Fruit fly (Drosophila melanogaster) whole organism, pupa: ENCODE results near the gene Takl2.

Experiments used
- CG10348 ChIP-seq: fragments of 200-800 bp; sonication (Bioruptor generic); IDR thresholded peaks from 2 replicates; pipeline ENCODE4 v1.3.6; 2022; ENCODE audit warnings: missing biosample characterization, missing genetic modification characterization
- CG12605 ChIP-seq: fragments of 200-800 bp; sonication (Bioruptor generic); IDR thresholded peaks from 2 replicates; pipeline ENCODE4 v1.3.6; 2022; ENCODE audit warnings: missing biosample characterization, missing genetic modification characterization
- CG13204 ChIP-seq: fragments of 200-800 bp; sonication (Bioruptor generic); optimal IDR thresholded peaks from 2 replicates; lab custom pipeline; 2018; ENCODE audit warnings: missing biosample characterization, mild to moderate bottlenecking, missing genetic modification characterization, moderate library complexity
- CG14655 ChIP-seq: fragments of 200-800 bp; sonication (Bioruptor generic); optimal IDR thresholded peaks from 3 replicates; lab custom pipeline; 2017; ENCODE audit warnings: mild to moderate bottlenecking, missing biosample characterization, missing genetic modification reagents, missing genetic modification characterization
- CG15710 ChIP-seq: fragments of 200-800 bp; sonication (Bioruptor generic); optimal IDR thresholded peaks from 2 replicates; lab custom pipeline; 2018; ENCODE audit warnings: missing biosample characterization, mild to moderate bottlenecking, missing genetic modification characterization, moderate library complexity
- CG17806 ChIP-seq: fragments of 200-800 bp; sonication (Bioruptor generic); optimal IDR thresholded peaks from 2 replicates; lab custom pipeline; 2018; ENCODE audit warnings: missing biosample characterization, mild to moderate bottlenecking, missing genetic modification characterization, moderate library complexity
- CG32121 ChIP-seq: fragments of 200-800 bp; sonication (Bioruptor generic); IDR thresholded peaks from 2 replicates; pipeline ENCODE4 v1.3.6; 2022; ENCODE audit warnings: missing biosample characterization, missing genetic modification characterization
- CG34367 ChIP-seq: fragments of 200-800 bp; sonication (Bioruptor generic); optimal IDR thresholded peaks from 2 replicates; lab custom pipeline; 2018; ENCODE audit warnings: missing biosample characterization, mild to moderate bottlenecking, missing genetic modification characterization
- CG4496 ChIP-seq: fragments of 200-800 bp; sonication (Bioruptor generic); IDR thresholded peaks from 3 replicates; pipeline ENCODE4 v1.3.6; 2022; ENCODE audit warnings: missing biosample characterization, missing genetic modification characterization
- CG8159 ChIP-seq: fragments of 200-800 bp; sonication (Bioruptor generic); optimal IDR thresholded peaks from 3 replicates; lab custom pipeline; 2018; ENCODE audit warnings: missing biosample characterization, mild to moderate bottlenecking, missing genetic modification characterization, moderate library complexity
- CG8301 ChIP-seq: fragments of 200-800 bp; sonication (Bioruptor generic); optimal IDR thresholded peaks from 2 replicates; lab custom pipeline; 2018; ENCODE audit warnings: missing biosample characterization, mild to moderate bottlenecking, missing genetic modification characterization
- CG9948 ChIP-seq: fragments of 200-800 bp; sonication (Bioruptor generic); optimal IDR thresholded peaks from 2 replicates; lab custom pipeline; 2018; ENCODE audit warnings: missing biosample characterization, mild to moderate bottlenecking, missing genetic modification characterization, moderate library complexity
- D1 ChIP-seq: fragments of 200-800 bp; sonication (Bioruptor generic); optimal IDR thresholded peaks from 2 replicates; lab custom pipeline; 2018; ENCODE audit warnings: missing biosample characterization, mild to moderate bottlenecking, missing genetic modification characterization, moderate library complexity
- EcR ChIP-seq: fragments of 200-800 bp; sonication (Bioruptor generic); optimal IDR thresholded peaks from 3 replicates; lab custom pipeline; 2019; ENCODE audit warnings: missing biosample characterization, missing genetic modification characterization, mild to moderate bottlenecking, moderate library complexity, missing genetic modification reagents
- Ets98B ChIP-seq: fragments of 200-800 bp; sonication (Bioruptor generic); IDR thresholded peaks from 2 replicates; pipeline ENCODE4 v1.3.6; 2022; ENCODE audit warnings: missing biosample characterization, missing genetic modification characterization
- Pif1A ChIP-seq: fragments of 200-800 bp; sonication (Bioruptor generic); optimal IDR thresholded peaks from 3 replicates; lab custom pipeline; 2016; ENCODE audit warnings: missing biosample characterization, missing genetic modification characterization
- Pif1B ChIP-seq: fragments of 200-800 bp; sonication (Bioruptor generic); optimal IDR thresholded peaks from 3 replicates; lab custom pipeline; 2016; ENCODE audit warnings: missing biosample characterization, missing genetic modification characterization
- Snoo ChIP-seq: fragments of 200-800 bp; sonication (Bioruptor generic); optimal IDR thresholded peaks from 3 replicates; lab custom pipeline; 2017; ENCODE audit warnings: missing biosample characterization, mild to moderate bottlenecking, missing genetic modification characterization, inconsistent platforms
- fd96Ca ChIP-seq: fragments of 200-800 bp; sonication (Bioruptor generic); IDR thresholded peaks from 3 replicates; pipeline ENCODE4 v1.3.6; 2022; ENCODE audit warnings: missing biosample characterization, missing genetic modification characterization
- gl ChIP-seq: fragments of 200-800 bp; sonication (Bioruptor generic); optimal IDR thresholded peaks from 2 replicates; lab custom pipeline; 2018; ENCODE audit warnings: missing biosample characterization, mild to moderate bottlenecking, missing genetic modification characterization
- rn ChIP-seq: fragments of 200-800 bp; sonication (Bioruptor generic); IDR thresholded peaks from 2 replicates; pipeline ENCODE4 v1.3.6; 2022; ENCODE audit warnings: missing biosample characterization, missing genetic modification characterization

Takl2 gene

DNA sequence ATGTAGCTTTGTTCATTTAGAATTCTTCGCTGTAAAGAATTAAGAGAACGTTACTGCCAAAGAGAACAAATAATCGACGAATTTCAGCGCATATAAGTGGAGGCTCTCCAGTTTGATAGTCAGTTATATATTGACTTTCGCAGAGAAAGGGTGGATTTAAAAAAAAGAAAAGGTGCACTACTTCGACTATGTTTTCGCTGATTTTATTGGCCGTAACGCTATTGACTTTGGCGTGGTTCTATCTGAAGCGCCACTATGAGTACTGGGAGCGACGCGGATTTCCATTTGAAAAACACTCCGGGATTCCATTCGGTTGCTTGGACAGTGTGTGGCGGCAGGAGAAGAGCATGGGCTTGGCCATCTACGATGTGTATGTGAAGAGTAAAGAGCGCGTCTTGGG is 35.4 kb downstream of the Takl2 start, which contains the start of gene Cyp6d4:
Gene Cyp6d4 (plus strand): TSS at position 112 of the 400 bp plus-strand sequence.
- no peak for TF ChIP-seq CG17806 (tag; lab: Kevin White, UChicago)
- TF ChIP-seq EcR: no peak
- TF ChIP-seq D1: no peak
- no peak for TF ChIP-seq CG9948 (tag; lab: Kevin White, UChicago)
- no peak for TF ChIP-seq CG4496 (GFP tag; lab: Robert Waterston, UW)
- no peak for TF ChIP-seq Pif1A
- no peak for TF ChIP-seq rn (GFP tag; lab: Robert Waterston, UW)
- no peak for TF ChIP-seq CG10348
- no peak for TF ChIP-seq CG8301 (tag; lab: Kevin White, UChicago)
- no peak for TF ChIP-seq CG13204 (GFP tag; lab: Kevin White, UChicago)
- TF ChIP-seq Snoo (tag; lab: Kevin White, UChicago): no peak
- no peak for TF ChIP-seq CG14655 (GFP tag; lab: Kevin White, UChicago)
- no peak for TF ChIP-seq fd96Ca
- TF ChIP-seq CG32121 (GFP tag; lab: Robert Waterston, UW): no peak
- no peak for TF ChIP-seq Pif1B
- no peak for TF ChIP-seq CG15710 (tag; lab: Kevin White, UChicago)
- TF ChIP-seq Ets98B (GFP tag; lab: Robert Waterston, UW): no peak
- TF ChIP-seq gl (tag; lab: Kevin White, UChicago): no peak
- TF ChIP-seq, all 21 proteins: peak for 0

DNA sequence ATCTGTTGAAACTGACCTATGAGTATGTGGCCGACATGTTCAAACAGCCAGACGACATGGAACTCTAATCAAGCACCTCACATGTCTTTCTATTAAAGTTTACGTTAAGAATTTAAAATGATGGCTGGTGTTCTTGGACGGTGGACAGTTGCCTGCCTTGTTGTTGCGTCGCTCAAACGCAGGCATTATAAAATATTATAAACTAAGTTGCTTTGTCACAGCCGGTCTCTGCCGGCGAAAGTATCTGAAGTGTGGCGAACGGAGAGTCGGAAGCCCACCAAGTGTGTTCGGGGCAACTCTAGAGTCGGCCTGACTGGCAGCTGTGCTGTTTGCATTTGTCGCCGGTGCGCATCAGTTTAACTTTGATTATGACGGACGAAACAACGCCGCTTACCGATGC is 39.0 kb downstream of the Takl2 start, which contains the start of gene cd:
Gene cd (plus strand): TSS at position 301 of the 400 bp plus-strand sequence.
- TF ChIP-seq rn (GFP tag; lab: Robert Waterston, UW) (no peak), CG8301 (tag; lab: Kevin White, UChicago) (no peak), D1 (no peak), CG4496 (GFP tag; lab: Robert Waterston, UW) (no peak), CG32121 (GFP tag; lab: Robert Waterston, UW) (no peak)

DNA sequence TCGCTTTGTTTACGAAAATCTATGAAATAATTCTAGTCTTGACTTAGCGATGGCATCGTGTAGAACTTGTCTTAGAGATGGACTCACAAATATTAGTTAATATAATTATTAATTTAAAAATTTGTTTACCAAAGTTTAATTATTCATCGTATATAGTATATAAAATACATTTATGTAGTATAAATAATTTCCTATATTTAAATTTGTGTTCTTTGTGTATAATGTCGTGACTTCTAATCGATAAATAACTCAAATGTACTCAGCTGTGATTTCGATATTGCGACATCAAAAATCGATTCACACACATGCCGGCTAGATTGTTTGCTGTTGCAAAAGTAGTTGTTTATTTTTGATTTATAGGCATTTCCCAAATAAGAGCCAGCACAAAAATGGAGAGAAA is 43.3 kb downstream of the Takl2 start, which contains the start of the genes wfs1 and Nup133:
Gene wfs1 (minus strand): TSS at position 70 of the 400 bp plus-strand sequence.
Gene Nup133 (plus strand): TSS at position 297 of the 400 bp plus-strand sequence.
- TF ChIP-seq EcR: no peak
- TF ChIP-seq CG32121 (GFP tag; lab: Robert Waterston, UW): peak; percentile 54
- TF ChIP-seq CG4496 (GFP tag; lab: Robert Waterston, UW): no peak
- TF ChIP-seq Pif1A: no peak
- no peak for TF ChIP-seq CG13204 (GFP tag; lab: Kevin White, UChicago)
- no peak for TF ChIP-seq rn (GFP tag; lab: Robert Waterston, UW)
- TF ChIP-seq CG8159 (tag; lab: Kevin White, UChicago): peak; percentile 74
- no peak for TF ChIP-seq CG8301 (tag; lab: Kevin White, UChicago)
- TF ChIP-seq Ets98B (GFP tag; lab: Robert Waterston, UW): 0 out of 2 replicates have a peak, but pooled peaks have one; percentile 10
- peak; percentile 41 for TF ChIP-seq CG34367 (tag; lab: Kevin White, UChicago)
- no peak for TF ChIP-seq D1
- TF ChIP-seq Snoo (tag; lab: Kevin White, UChicago): no peak
- TF ChIP-seq CG15710 (tag; lab: Kevin White, UChicago): peak; percentile 75

DNA sequence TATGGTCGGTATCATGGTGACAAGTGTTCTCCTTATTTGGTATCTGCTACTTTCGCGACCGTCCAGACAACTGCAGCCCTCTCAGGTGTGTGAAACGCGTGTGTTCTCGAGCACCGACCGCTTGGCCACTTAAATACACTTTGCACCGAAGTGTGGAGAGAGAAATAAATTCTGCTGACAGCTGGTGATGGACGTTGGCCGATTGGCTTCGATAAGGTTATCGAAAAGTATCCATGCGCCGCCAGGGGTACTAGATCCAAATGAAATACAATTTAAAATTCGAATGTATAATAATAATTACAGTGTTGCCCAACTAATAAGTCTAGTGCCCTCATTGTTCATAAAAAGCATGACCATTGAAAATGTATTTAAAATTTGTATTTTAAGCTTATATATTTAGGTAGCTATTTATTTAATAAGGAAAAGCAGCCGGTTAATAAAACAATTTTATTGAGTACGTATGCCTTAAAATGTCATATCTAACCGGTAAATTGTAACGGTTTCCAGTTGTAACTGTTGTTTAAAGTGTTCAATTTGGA is 47.2 kb downstream of the Takl2 start, which contains the start of the genes Gclm and CG17625:
Gene Gclm (minus strand): TSS at position 175 of the 539 bp plus-strand sequence.
Gene CG17625 (plus strand): TSS at position 514 of the 539 bp plus-strand sequence.
- TF ChIP-seq D1 (no peak), Ets98B (GFP tag; lab: Robert Waterston, UW) (peak; percentile 45; the same call in 1 of the 2 replicates), Pif1A (no peak), CG13204 (GFP tag; lab: Kevin White, UChicago) (no peak), CG17806 (tag; lab: Kevin White, UChicago) (peak; percentile 1), CG8301 (tag; lab: Kevin White, UChicago) (peak; percentile 19), EcR (no peak), CG12605 (peak; percentile 71), CG8159 (tag; lab: Kevin White, UChicago) (peak; percentile 26), CG14655 (GFP tag; lab: Kevin White, UChicago) (no peak), CG4496 (GFP tag; lab: Robert Waterston, UW) (peak; percentile 20; the same call in 1 of the 3 replicates), fd96Ca (0 out of 3 replicates have a peak, but pooled peaks have one; percentile 58), CG32121 (GFP tag; lab: Robert Waterston, UW) (peak; percentile 49; the same call in 1 of the 2 replicates), CG10348 (no peak), CG9948 (tag; lab: Kevin White, UChicago) (peak; percentile 1), Snoo (tag; lab: Kevin White, UChicago) (peak; percentile 52), rn (GFP tag; lab: Robert Waterston, UW) (no peak), Pif1B (no peak), gl (tag; lab: Kevin White, UChicago) (peak; percentile 55), CG15710 (tag; lab: Kevin White, UChicago) (peak; percentile 32), CG34367 (tag; lab: Kevin White, UChicago) (peak; percentile 2)

DNA sequence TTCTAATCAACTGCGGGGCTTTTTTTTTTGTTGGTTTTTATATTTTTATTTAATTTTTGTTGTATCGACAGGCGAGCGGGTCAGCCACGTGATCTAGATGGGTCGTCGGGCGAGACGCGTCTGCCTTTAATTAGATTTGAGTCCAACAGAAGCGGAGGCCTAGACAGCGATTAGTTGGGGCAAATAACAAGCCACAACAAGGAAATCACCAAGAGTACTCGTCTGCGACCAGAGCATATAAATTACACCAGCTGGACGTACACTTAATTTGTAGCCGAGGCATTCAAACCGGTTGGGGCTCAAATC is 48.8 kb downstream of the Takl2 start:
- no peak for TF ChIP-seq CG8301 (tag; lab: Kevin White, UChicago)
- TF ChIP-seq gl (tag; lab: Kevin White, UChicago): no peak
- no peak for TF ChIP-seq CG12605
- TF ChIP-seq rn (GFP tag; lab: Robert Waterston, UW): no peak
- TF ChIP-seq CG9948 (tag; lab: Kevin White, UChicago): no peak
- no peak for TF ChIP-seq CG4496 (GFP tag; lab: Robert Waterston, UW)
- TF ChIP-seq EcR: no peak
- TF ChIP-seq CG8159 (tag; lab: Kevin White, UChicago): no peak
- no peak for TF ChIP-seq Snoo (tag; lab: Kevin White, UChicago)
- no peak for TF ChIP-seq fd96Ca
- TF ChIP-seq CG34367 (tag; lab: Kevin White, UChicago): no peak
